Worm (Caenorhabditis elegans) whole organism, L4/young adult: ENCODE results near the gene F52E1.14.

ENCODE experiments used
- W03F9.2 ChIP-seq: fragments of 150-350 bp; optimal IDR thresholded peaks from 2 replicates; lab custom pipeline; 2014; ENCODE audit warnings: missing biosample characterization, missing genetic modification characterization
- dao-5 ChIP-seq: sonication (generic microtip); optimal IDR thresholded peaks from 2 replicates; lab custom pipeline; 2016; ENCODE audit warnings: missing genotype, missing genetic modification characterization, moderate library complexity, missing compliant biosample characterization
- him-1 ChIP-seq: sonication (generic microtip); optimal IDR thresholded peaks from 2 replicates; lab custom pipeline; 2016; ENCODE audit warnings: missing genotype, missing genetic modification reagents, missing genetic modification characterization, missing compliant biosample characterization

The F52E1.14 gene

DNA sequence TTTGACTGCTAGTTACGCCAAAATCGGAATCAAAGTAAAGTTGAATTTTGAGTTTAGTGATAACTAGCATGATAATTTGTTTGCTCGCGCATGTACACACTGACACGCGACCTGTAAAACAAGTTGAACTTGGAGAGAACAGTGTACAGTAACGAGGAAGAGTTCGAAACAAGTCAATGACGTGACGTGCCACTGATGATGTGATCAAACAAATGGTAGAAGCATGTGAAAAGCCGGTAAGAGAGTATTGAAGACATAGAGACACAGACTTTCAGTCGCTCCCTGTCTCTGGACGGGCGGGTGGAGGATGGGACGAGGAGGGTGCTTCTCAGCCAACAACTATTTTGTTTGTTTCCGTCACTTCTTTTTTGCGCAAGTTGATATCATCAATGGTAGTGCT is 19.4 kb downstream of the F52E1.14 start:
- no peak for TF ChIP-seq him-1 (tag; lab: Kevin White, UChicago)
- no peak for TF ChIP-seq W03F9.2 (tag; lab: Kevin White, UChicago)
- TF ChIP-seq dao-5 (tag; lab: Kevin White, UChicago), result no peak

DNA sequence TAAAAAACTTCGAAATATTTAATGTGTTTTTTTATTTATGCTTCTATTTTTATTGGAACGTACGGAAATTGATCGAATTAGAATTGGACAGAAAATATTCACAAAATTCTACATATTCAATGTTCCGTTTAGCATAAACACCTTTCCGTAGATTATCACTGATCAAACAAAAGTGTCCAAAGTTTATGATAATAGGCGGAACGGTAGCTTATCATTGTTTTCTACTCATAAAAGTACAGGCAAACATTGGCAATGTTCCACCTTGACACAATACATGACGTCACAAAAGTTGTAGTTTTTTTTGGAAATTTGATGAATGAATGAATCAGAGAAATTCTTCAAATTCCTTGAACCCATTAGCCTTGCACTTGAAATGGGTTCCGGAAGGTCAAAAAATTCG is 20.2 kb downstream of the F52E1.14 start:
- TF ChIP-seq him-1 (tag; lab: Kevin White, UChicago) (no peak), W03F9.2 (tag; lab: Kevin White, UChicago) (no peak), dao-5 (tag; lab: Kevin White, UChicago) (no peak)

DNA sequence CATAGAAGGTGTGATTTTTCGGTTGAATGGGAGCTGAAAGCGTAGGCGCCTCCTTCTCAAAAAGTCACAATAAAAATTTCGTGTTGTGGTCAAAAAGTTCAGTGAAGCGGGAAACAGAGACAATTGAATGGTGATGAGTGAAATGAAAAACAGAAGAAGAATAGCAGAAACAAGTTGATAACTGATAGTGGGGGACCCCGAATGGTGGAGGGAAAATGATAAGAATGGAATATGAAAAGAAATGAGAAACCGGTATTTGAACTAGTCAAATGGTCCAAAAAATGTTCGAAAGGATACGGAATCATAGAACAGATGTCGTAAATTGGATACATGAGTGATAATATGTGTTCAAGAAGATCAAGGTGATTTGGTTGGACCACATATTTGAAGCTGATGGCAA is 20.6 kb downstream of the F52E1.14 start:
- TF ChIP-seq W03F9.2 (tag; lab: Kevin White, UChicago), result no peak
- no peak for TF ChIP-seq him-1 (tag; lab: Kevin White, UChicago)
- TF ChIP-seq dao-5 (tag; lab: Kevin White, UChicago), result no peak

DNA sequence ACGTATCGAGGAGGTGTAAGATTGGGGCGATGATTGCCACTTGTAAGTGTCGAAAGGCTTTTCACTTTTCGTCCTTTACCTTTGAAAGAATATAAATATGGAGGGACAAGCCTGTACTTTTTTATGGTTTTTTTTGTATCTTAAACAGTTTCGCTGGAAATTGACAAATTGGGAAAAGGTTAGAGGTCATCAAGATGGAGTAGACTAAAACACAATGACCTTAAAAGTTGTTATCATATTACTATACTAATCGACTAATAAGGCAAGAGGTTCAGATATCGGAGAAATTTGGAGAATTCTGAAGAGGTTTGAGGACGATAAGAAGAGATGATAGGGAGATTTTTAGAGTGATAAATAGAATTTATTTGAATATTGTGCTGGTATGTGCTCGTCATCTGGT is 22.4 kb downstream of the F52E1.14 start:
- no peak for TF ChIP-seq dao-5 (tag; lab: Kevin White, UChicago)
- TF ChIP-seq him-1 (tag; lab: Kevin White, UChicago), result no peak
- no peak for TF ChIP-seq W03F9.2 (tag; lab: Kevin White, UChicago)

DNA sequence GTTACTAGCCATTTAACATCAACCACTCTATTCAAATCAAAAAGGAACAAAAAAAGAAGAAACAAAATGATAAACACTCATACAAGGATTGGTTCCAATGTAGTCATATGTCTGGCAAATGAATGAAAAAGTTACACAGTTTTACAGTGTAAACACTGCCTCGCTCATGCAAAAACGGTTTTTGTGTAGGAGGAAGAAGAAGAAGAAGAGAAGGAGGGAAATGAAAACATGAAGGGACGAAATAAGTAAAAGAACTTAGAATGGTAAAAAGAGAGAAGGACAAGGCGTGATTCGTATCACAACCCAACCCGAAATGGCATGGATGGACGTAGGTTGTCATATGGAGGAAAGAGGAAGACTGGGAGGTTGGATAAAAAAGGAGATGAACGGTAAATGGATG is 23.2 kb downstream of the F52E1.14 start:
- TF ChIP-seq dao-5 (tag; lab: Kevin White, UChicago), result no peak
- TF ChIP-seq him-1 (tag; lab: Kevin White, UChicago), result no peak
- no peak for TF ChIP-seq W03F9.2 (tag; lab: Kevin White, UChicago)

DNA sequence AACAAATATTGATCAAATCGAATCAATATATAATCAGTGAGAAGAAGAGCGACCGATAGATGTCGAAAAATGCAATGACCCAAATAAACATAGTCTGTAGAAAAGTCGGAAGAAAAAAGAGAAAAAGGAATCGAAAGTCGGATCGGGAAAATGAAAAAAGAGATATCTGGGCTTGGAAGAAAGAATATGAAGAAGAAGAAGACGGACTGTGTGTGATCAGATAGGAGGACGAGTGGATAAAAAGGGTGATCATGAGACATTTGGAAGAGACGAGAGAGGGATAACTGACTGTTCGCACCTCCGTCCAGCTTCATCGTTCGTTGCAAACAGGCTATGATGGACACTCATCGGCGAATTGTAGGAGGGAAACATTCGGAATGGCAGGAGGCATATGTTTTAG is 25.9 kb downstream of the F52E1.14 start:
- TF ChIP-seq dao-5 (tag; lab: Kevin White, UChicago) (no peak), W03F9.2 (tag; lab: Kevin White, UChicago) (no peak), him-1 (tag; lab: Kevin White, UChicago) (no peak)

DNA sequence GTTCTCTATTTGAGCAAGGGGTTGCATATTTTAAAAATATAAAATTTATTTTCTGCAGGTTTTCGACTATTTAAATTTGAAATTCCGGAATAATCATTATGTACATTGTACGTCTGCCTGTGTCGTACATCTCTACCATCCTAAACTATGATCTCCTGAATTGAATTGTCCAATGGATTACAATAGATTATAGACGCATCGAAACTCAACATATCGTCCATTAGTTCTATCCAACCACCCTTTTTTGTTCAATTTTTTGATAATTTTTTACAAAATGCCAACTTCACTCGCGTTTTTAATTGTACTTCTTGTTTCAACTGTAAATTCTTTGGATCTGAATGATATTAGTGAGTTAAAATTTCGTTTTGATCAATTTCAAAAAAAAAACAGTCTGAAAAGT is 26.7 kb downstream of the F52E1.14 start, which contains the start of gene F52E1.2:
Gene F52E1.2, plus strand, starts transcription at position 190 of the 400 bp plus-strand sequence.
- TF ChIP-seq him-1 (tag; lab: Kevin White, UChicago), result no peak
- no peak for TF ChIP-seq W03F9.2 (tag; lab: Kevin White, UChicago)
- TF ChIP-seq dao-5 (tag; lab: Kevin White, UChicago), result no peak

DNA sequence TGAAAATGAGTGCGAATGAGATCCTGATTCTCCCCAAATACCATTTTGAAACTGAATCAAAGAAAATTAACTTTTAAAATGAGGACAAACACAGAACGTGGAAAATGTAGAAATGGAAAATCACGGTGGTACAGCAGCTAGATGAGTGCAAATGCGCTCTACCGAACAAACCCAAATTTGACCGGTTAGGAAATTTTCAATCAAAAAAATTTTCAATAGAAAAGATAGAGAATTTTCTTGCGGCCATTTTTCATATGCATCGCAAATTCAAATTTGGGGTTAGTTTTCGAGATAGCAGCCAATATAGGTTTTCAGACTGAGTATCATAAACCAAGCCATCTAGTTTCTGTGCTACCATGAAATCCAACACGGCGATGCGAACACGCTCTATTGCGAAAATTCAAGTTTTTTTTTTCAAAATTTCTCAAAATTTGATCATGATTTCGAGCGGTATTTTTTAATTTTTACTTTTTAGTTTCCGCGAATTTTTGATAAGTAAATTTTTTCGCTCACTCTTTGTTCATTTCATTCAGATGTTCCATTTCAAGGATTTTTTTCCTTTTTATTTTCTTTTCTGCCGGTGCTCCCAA is 29.8 kb downstream of the F52E1.14 start, which contains the start of gene vha-18:
Gene vha-18, minus strand, starts transcription at position 51 of the 590 bp plus-strand sequence.
- TF ChIP-seq dao-5 (tag; lab: Kevin White, UChicago) (no peak), W03F9.2 (tag; lab: Kevin White, UChicago) (no peak), him-1 (tag; lab: Kevin White, UChicago) (no peak)

DNA sequence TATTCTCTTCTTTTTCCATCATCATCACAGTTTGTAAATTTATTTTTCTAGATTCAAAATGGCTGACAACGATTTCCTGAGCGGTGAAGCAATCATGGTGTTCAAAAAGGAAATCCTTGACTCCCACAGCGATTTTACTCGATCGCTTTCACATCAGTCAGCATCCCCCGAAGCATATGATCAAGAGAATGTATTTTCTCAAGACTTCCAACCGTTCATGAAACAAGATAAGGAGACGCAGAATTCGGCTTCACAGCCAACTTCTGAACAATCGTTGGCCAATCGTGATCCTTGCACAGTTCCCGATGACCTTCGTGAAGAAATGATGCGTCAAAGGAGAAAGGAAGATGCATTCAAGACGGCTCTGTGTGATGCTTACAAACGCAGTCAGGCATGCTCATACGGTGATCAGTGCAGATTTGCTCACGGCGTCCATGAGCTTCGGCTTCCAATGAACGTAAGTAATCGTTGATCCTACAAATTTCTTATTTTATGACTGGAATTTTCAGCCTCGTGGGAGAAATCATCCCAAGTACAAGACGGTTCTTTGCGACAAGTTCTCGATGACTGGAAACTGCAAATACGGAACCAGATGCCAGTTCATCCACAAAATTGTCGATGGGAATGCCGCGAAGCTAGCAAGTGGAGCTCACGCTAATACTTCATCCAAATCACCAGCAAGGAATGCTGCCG is 30.5 kb downstream of the F52E1.14 start, which contains the start of gene pos-1:
Gene pos-1, plus strand, starts transcription at position 51 of the 693 bp plus-strand sequence.
- TF ChIP-seq W03F9.2 (tag; lab: Kevin White, UChicago), result no peak
- TF ChIP-seq him-1 (tag; lab: Kevin White, UChicago), result no peak
- no peak for TF ChIP-seq dao-5 (tag; lab: Kevin White, UChicago)

DNA sequence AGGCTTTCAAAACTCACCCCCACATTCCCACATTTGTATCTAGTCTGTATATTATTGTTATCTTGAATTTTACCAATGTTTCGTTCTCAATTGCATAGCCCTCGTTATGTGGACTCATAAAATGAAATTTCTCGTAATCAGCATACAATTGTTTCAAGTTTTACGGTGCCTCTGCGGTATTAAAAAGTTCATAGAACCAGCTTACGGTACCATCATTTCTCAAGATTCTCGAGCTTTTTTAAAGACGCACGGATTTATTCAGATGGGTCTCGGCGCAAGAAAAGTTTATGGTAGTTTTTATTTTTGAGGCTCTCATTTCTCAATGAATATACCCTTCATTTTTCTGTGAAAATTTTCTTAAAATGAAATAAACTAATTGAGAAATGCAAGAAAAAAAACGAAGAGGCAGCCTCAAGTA is 31.4 kb downstream of the F52E1.14 start:
- TF ChIP-seq dao-5 (tag; lab: Kevin White, UChicago) (peak; percentile 51), him-1 (tag; lab: Kevin White, UChicago) (no peak), W03F9.2 (tag; lab: Kevin White, UChicago) (no peak)

DNA sequence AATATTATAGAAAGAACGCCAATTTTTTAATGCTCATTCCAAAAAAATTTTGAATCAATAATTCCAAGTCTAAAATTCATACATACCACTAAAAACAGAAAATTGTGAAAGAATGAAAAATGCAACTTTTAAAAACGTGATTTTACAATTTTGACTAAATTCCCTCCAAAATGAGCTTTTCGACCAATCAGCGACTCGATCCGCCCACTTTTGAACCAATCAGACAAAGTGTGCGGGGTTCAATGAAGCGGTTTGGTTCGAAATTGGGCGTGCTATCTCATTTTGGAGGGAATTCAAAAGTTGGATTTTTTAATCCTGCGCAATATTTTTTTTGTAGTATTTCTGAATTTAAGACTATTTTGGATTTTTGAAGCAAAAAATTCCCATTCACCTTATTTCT is 33.5 kb downstream of the F52E1.14 start:
- TF ChIP-seq W03F9.2 (tag; lab: Kevin White, UChicago), result no peak
- no peak for TF ChIP-seq him-1 (tag; lab: Kevin White, UChicago)
- no peak for TF ChIP-seq dao-5 (tag; lab: Kevin White, UChicago)

DNA sequence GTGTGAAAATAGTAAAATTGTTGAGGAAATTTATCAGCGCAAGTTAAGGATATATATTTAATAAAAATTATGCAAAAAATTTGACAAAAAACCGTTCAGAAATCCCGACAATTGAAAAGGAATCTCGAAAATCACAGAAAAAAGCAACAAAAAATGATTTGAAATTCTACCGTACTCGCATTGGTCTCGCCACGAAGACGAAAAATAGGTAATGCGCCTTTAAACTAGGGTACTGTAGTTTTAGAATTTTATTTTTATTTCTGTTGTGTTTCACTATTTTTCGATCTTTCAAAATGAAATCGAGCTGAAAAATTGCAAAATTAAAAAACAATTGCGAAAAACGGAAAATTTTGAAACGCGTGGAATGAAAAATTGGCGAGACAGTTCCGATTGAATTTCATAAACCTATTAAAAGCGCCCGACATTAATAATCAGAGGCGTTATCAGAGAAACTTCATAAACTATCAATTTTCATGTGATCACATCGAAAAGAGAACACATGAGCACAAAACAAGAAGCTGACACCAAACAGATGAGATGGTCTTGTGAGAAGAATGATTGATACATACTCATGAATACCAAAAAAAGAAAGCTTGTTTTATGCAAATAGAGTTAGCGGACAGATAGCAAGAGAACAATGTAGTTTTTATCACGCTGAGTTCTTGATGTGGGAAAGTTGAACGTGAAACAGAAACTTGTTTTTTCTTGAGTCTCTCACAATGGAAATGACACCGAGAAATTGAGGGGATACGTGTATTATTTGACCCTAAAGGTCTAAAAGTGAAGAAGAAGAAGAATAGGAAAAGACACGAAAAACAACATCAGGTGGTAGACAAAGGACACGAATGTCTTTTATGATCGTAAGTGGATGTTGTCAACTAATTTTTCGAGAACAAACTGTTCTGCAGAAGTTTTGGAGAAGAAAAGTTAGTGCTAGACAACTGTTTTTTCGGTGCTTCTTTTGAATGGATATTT is 41.4 kb downstream of the F52E1.14 start:
- TF ChIP-seq him-1 (tag; lab: Kevin White, UChicago) (no peak), dao-5 (tag; lab: Kevin White, UChicago) (no peak), W03F9.2 (tag; lab: Kevin White, UChicago) (no peak)
